Fruit fly (Drosophila melanogaster): ENCODE results near the gene CG18745.

CG18745 gene

DNA sequence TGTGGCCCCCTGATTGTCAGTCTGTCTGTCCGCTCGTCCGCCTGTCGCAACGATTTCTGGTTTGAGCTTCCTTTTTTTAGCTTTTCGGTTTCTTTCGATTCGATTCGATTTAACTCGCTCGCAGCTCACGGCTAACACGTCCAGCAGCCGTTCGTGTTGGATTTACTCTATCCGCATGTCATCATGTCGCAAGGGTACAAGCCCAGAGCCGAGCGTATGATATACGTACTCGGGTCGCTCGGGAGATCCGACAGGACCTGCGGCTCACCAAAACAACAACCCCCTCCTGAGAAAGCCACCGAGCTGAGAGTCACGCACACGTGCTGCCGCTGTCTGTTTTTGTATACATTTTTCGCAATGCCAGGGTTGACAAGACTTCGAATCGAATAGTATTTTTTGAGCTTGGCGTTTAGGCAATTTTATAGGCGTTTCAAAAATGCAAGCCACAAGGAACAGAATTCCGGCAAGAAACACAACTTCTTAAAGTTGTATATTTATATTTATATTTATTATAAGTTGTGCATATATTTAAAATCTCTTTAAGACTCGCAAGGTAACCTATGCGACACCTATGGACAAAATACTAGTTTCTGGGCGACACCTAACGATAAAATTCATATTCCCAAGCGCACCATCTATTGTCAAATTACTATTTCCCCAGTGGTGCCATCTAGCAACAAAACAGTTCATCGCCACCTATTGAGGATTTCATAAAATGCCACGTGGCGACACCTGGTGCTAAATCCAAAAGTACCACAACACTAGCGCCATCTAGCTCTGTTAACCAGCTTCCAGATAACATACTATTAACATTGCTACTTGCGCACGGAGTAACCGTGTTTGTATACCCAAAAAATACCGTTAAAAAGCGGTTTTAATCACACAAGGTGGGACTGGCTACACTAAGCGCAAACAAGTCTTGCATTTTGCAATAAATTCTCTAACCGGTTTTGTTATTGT lies 24.0 kb upstream of the CG18745 start, which contains the start of the genes CG2993 and sgll (continued):
- TF ChIP-seq zf30C (GFP tag; optimal IDR thresholded peaks at IDR 0.05) (peak; percentile 75), Deaf1 (tag; optimal IDR thresholded peaks at IDR 0.05) (peak; percentile 96), danr (GFP tag; IDR thresholded peaks at IDR 0.05) (peak; percentile 71), luna (GFP tag; optimal IDR thresholded peaks at IDR 0.05) (peak; percentile 82), pita (GFP tag; optimal IDR thresholded peaks at IDR 0.05) (peak; percentile 69), E2f2 (GFP tag; IDR thresholded peaks at IDR 0.05) (peak; percentile 60), twi (tag; optimal IDR thresholded peaks at IDR 0.05) (peak; percentile 74), Oli (tag; optimal IDR thresholded peaks at IDR 0.05) (peak; percentile 81), Asciz (GFP tag; optimal IDR thresholded peaks at IDR 0.05) (peak; percentile 35), MESR4 (GFP tag; optimal IDR thresholded peaks at IDR 0.05) (peak; percentile 35), CG1602 (GFP tag; optimal IDR thresholded peaks at IDR 0.05) (peak; percentile 95), CG6765 (GFP tag; optimal IDR thresholded peaks at IDR 0.05) (peak; percentile 30), CG13775 (GFP tag; optimal IDR thresholded peaks at IDR 0.05) (peak; percentile 72), CG10543 (GFP tag; optimal IDR thresholded peaks at IDR 0.05) (peak; percentile 74), CG17328 (GFP tag; IDR thresholded peaks at IDR 0.05) (peak; percentile 92), Meics (GFP tag; optimal IDR thresholded peaks at IDR 0.05) (peak; percentile 90), CG2116 (GFP tag; optimal IDR thresholded peaks at IDR 0.05) (peak; percentile 83), Hr3 (GFP tag; optimal IDR thresholded peaks at IDR 0.05) (peak; percentile 95), nmo (GFP tag; optimal IDR thresholded peaks at IDR 0.05) (peak; percentile 86), CG7556 (GFP tag; optimal IDR thresholded peaks at IDR 0.05) (peak; percentile 64), tna (GFP tag; IDR thresholded peaks at IDR 0.05; ENCODE audit: partially characterized antibody) (no peak), Blimp-1 (GFP tag; optimal IDR thresholded peaks at IDR 0.05) (peak; percentile 76), Gug (GFP tag; IDR thresholded peaks at IDR 0.05) (peak; percentile 94), CG7357 (GFP tag; IDR thresholded peaks at IDR 0.05) (peak; percentile 80), ewg (GFP tag; optimal IDR thresholded peaks at IDR 0.05) (peak; percentile 84), CG12744 (GFP tag; optimal IDR thresholded peaks at IDR 0.05) (peak; percentile 88), bcd (GFP tag; optimal IDR thresholded peaks at IDR 0.05) (peak; percentile 91), ase (GFP tag; IDR thresholded peaks at IDR 0.05) (peak; percentile 93), CG6689 (GFP tag; IDR thresholded peaks at IDR 0.05) (peak; percentile 71; the same call in 1 of the 2 replicates), CG8765 (GFP tag; IDR thresholded peaks at IDR 0.05) (peak; percentile 79), slp2 (GFP tag; optimal IDR thresholded peaks at IDR 0.05) (peak; percentile 91), Nf-YC (tag; optimal IDR thresholded peaks at IDR 0.05) (peak; percentile 76), slbo (GFP tag; IDR thresholded peaks at IDR 0.05) (peak; percentile 98), nerfin-2 (GFP tag; IDR thresholded peaks at IDR 0.05; ENCODE audit: partially characterized antibody) (no peak), CG7839 (tag; optimal IDR thresholded peaks at IDR 0.05) (peak; percentile 91), shn (GFP tag; optimal IDR thresholded peaks at IDR 0.05) (peak; percentile 92), Dfd (GFP tag; optimal IDR thresholded peaks at IDR 0.05) (no peak), HmgZ (tag; optimal IDR thresholded peaks at IDR 0.05) (peak; percentile 83), Myb (GFP tag; optimal IDR thresholded peaks at IDR 0.05) (peak; percentile 73), run (tag; optimal IDR thresholded peaks at IDR 0.05) (no peak), ci (GFP tag; IDR thresholded peaks at IDR 0.05) (peak; percentile 97), Jarid2 (GFP tag; optimal IDR thresholded peaks at IDR 0.05) (peak; percentile 46), hth (optimal IDR thresholded peaks at IDR 0.05) (no peak), Elba2 (GFP tag; optimal IDR thresholded peaks at IDR 0.05) (peak; percentile 81), CG1792 (GFP tag; optimal IDR thresholded peaks at IDR 0.05) (peak; percentile 84), Xrp1 (GFP tag; IDR thresholded peaks at IDR 0.05) (no peak; the same call in 1 of the 2 replicates), HmgD (GFP tag; optimal IDR thresholded peaks at IDR 0.05) (peak; percentile 92), CG14667 (GFP tag; IDR thresholded peaks at IDR 0.05) (peak; percentile 95)
